Fruit fly (Drosophila melanogaster) whole organism, embryonic: Measurements from ENCODE around the gene Cp18.

Source experiments
- Aef1 ChIP-seq: fragments of 200-800 bp; sonication (Bioruptor generic); IDR thresholded peaks from 3 replicates; pipeline ENCODE4 v1.3.6; 2022; ENCODE audit warnings: missing biosample characterization, missing genetic modification characterization
- Bdp1 ChIP-seq: fragments of 200-800 bp; sonication (Bioruptor generic); optimal IDR thresholded peaks from 3 replicates; lab custom pipeline; 2016; ENCODE audit warnings: missing biosample characterization, missing genetic modification characterization
- Bgb ChIP-seq: fragments of 200-800 bp; sonication (Bioruptor generic); IDR thresholded peaks from 2 replicates; pipeline ENCODE4 v1.3.6; 2022; ENCODE audit warnings: missing biosample characterization, missing genetic modification characterization; ENCODE audit not compliant: partially characterized antibody
- CG10366 ChIP-seq: fragments of 200-800 bp; sonication (Bioruptor generic); IDR thresholded peaks from 2 replicates; pipeline ENCODE4 v1.3.6; 2022; ENCODE audit warnings: missing biosample characterization, missing genetic modification characterization
- CG11456 ChIP-seq: fragments of 200-800 bp; sonication (Bioruptor generic); IDR thresholded peaks from 3 replicates; pipeline ENCODE4 v1.3.6; 2022; ENCODE audit warnings: missing biosample characterization, missing genetic modification characterization
- CG14050 ChIP-seq: fragments of 200-800 bp; sonication (Bioruptor generic); IDR thresholded peaks from 3 replicates; pipeline ENCODE4 v1.3.6; 2022; ENCODE audit warnings: missing biosample characterization, missing genetic modification characterization
- CG14441 ChIP-seq: fragments of 200-800 bp; sonication (Bioruptor generic); IDR thresholded peaks from 2 replicates; pipeline ENCODE4 v1.3.6; 2022; ENCODE audit warnings: missing biosample characterization, missing genetic modification characterization
- CG15514 ChIP-seq: fragments of 200-800 bp; sonication (Bioruptor generic); optimal IDR thresholded peaks from 3 replicates; lab custom pipeline; 2017; ENCODE audit warnings: missing biosample characterization, missing genetic modification characterization, mild to moderate bottlenecking, moderate library complexity, missing genetic modification reagents
- CG1602 ChIP-seq: fragments of 200-800 bp; sonication (Bioruptor generic); optimal IDR thresholded peaks from 3 replicates; lab custom pipeline; 2016; ENCODE audit warnings: missing biosample characterization, missing genetic modification characterization
- CG16815 ChIP-seq: fragments of 200-800 bp; sonication (Bioruptor generic); optimal IDR thresholded peaks from 3 replicates; lab custom pipeline; 2017; ENCODE audit warnings: missing biosample characterization, mild to moderate bottlenecking, missing genetic modification characterization
- CG17328 ChIP-seq: fragments of 200-800 bp; sonication (Bioruptor generic); IDR thresholded peaks from 2 replicates; pipeline ENCODE4 v1.3.6; 2022; ENCODE audit warnings: missing biosample characterization, missing genetic modification characterization
- CG2129 ChIP-seq: fragments of 200-800 bp; sonication (Bioruptor generic); IDR thresholded peaks from 2 replicates; pipeline ENCODE4 v1.3.6; 2022; ENCODE audit warnings: missing biosample characterization, missing genetic modification characterization; ENCODE audit not compliant: partially characterized antibody
- CG2712 ChIP-seq: fragments of 200-800 bp; optimal IDR thresholded peaks from 3 replicates; lab custom pipeline; 2019; ENCODE audit warnings: missing biosample characterization, mild to moderate bottlenecking, missing genetic modification characterization, moderate library complexity
- CG31365 ChIP-seq: fragments of 200-800 bp; sonication (Bioruptor generic); optimal IDR thresholded peaks from 2 replicates; lab custom pipeline; 2018; ENCODE audit warnings: missing biosample characterization, mild to moderate bottlenecking, missing genetic modification characterization
- CG31441 ChIP-seq: fragments of 200-800 bp; sonication (Bioruptor generic); IDR thresholded peaks from 2 replicates; pipeline ENCODE4 v1.3.6; 2022; ENCODE audit warnings: missing biosample characterization, missing genetic modification characterization
- CG3281 ChIP-seq: fragments of 200-800 bp; sonication (Bioruptor generic); optimal IDR thresholded peaks from 3 replicates; lab custom pipeline; 2017; ENCODE audit warnings: missing biosample characterization, mild to moderate bottlenecking, missing genetic modification characterization
- CG5180 ChIP-seq: fragments of 200-800 bp; sonication (Bioruptor generic); optimal IDR thresholded peaks from 3 replicates; lab custom pipeline; 2017; ENCODE audit warnings: missing biosample characterization, missing genetic modification characterization, mild to moderate bottlenecking, moderate library complexity, missing genetic modification reagents
- CG7928 ChIP-seq: fragments of 200-800 bp; sonication (Bioruptor generic); optimal IDR thresholded peaks from 2 replicates; lab custom pipeline; 2017; ENCODE audit warnings: missing biosample characterization, mild to moderate bottlenecking, missing genetic modification characterization
- CG7963 ChIP-seq: fragments of 200-800 bp; sonication (Bioruptor generic); IDR thresholded peaks from 3 replicates; pipeline ENCODE4 v1.3.6; 2022; ENCODE audit warnings: missing biosample characterization, missing genetic modification characterization; ENCODE audit not compliant: partially characterized antibody
- D ChIP-seq, 2 experiments: fragments of 200-800 bp in 1 of 2; fragments of >200 bp in 1 of 2; sonication (Bioruptor generic) in 1 of 2; optimal IDR thresholded peaks; 2 replicates in 1 of 2; 3 replicates in 1 of 2; lab custom pipeline; 2017; ENCODE audit warnings: mild to moderate bottlenecking in 1 of 2, missing biosample characterization in 1 of 2, missing genetic modification characterization in 1 of 2, missing genetic modification reagents in 1 of 2
- Dll ChIP-seq: fragments of 200-800 bp; sonication (Bioruptor generic); IDR thresholded peaks from 4 replicates; pipeline ENCODE4 v1.3.6; 2022; ENCODE audit warnings: missing biosample characterization, missing genetic modification characterization; ENCODE audit not compliant: partially characterized antibody
- E2f1 ChIP-seq: fragments of 200-800 bp; sonication (Bioruptor generic); IDR thresholded peaks from 2 replicates; pipeline ENCODE4 v1.3.6; 2022; ENCODE audit warnings: missing biosample characterization, missing genetic modification characterization
- E2f2 ChIP-seq: fragments of 200-800 bp; sonication (Bioruptor generic); IDR thresholded peaks from 2 replicates; pipeline ENCODE4 v1.3.6; 2022; ENCODE audit warnings: missing biosample characterization, missing genetic modification characterization
- Ets65A ChIP-seq: fragments of 200-800 bp; sonication (Bioruptor generic); peaks from one replicate; lab custom pipeline; 2016; ENCODE audit warnings: missing biosample characterization, missing genetic modification characterization
- H15 ChIP-seq: fragments of 200-800 bp; sonication (Bioruptor generic); IDR thresholded peaks from 3 replicates; pipeline ENCODE4 v1.3.6; 2022; ENCODE audit warnings: missing biosample characterization, missing genetic modification characterization
- Kr ChIP-seq: fragments of 200-800 bp; sonication (Bioruptor generic); optimal IDR thresholded peaks from 2 replicates; lab custom pipeline; 2017; ENCODE audit warnings: missing biosample characterization, mild to moderate bottlenecking, missing genetic modification characterization
- Lhr ChIP-seq: fragments of 200-800 bp; sonication (Bioruptor generic); optimal IDR thresholded peaks from 3 replicates; lab custom pipeline; 2017; ENCODE audit warnings: mild to moderate bottlenecking, missing biosample characterization, missing genetic modification reagents, missing genetic modification characterization
- Opbp ChIP-seq: fragments of 200-800 bp; sonication (Bioruptor generic); IDR thresholded peaks from 3 replicates; pipeline ENCODE4 v1.3.6; 2022; ENCODE audit warnings: missing biosample characterization, missing genetic modification characterization; ENCODE audit not compliant: partially characterized antibody
- Sox100B ChIP-seq: fragments of 200-800 bp; sonication (Bioruptor generic); optimal IDR thresholded peaks from 3 replicates; lab custom pipeline; 2018; ENCODE audit warnings: missing biosample characterization, mild to moderate bottlenecking, missing genetic modification characterization
- dysf ChIP-seq: fragments of 200-800 bp; sonication (Bioruptor generic); IDR thresholded peaks from 3 replicates; pipeline ENCODE4 v1.3.6; 2022; ENCODE audit warnings: missing biosample characterization, missing genetic modification characterization
- gem ChIP-seq: fragments of 200-800 bp; sonication (Bioruptor generic); optimal IDR thresholded peaks from 2 replicates; lab custom pipeline; 2019; ENCODE audit warnings: missing biosample characterization, mild to moderate bottlenecking, missing genetic modification characterization, moderate library complexity
- grau ChIP-seq: fragments of 200-800 bp; optimal IDR thresholded peaks from 3 replicates; lab custom pipeline; 2019; ENCODE audit warnings: missing biosample characterization, mild to moderate bottlenecking, missing genetic modification characterization, moderate library complexity
- inv ChIP-seq: fragments of 200-800 bp; sonication (Bioruptor generic); IDR thresholded peaks from 2 replicates; pipeline ENCODE4 v1.3.6; 2022; ENCODE audit warnings: missing biosample characterization, missing genetic modification characterization; ENCODE audit not compliant: partially characterized antibody
- jumu ChIP-seq: fragments of 200-800 bp; sonication (Bioruptor generic); optimal IDR thresholded peaks from 3 replicates; lab custom pipeline; 2016; ENCODE audit warnings: missing biosample characterization, missing genetic modification characterization
- kah ChIP-seq: fragments of 200-800 bp; sonication (Bioruptor generic); optimal IDR thresholded peaks from 2 replicates; lab custom pipeline; 2018; ENCODE audit warnings: missing biosample characterization, mild to moderate bottlenecking, missing genetic modification characterization
- lbe ChIP-seq: fragments of 200-800 bp; sonication (Bioruptor generic); optimal IDR thresholded peaks from 2 replicates; lab custom pipeline; 2016; ENCODE audit warnings: missing biosample characterization, mild to moderate bottlenecking, missing genetic modification characterization
- lola ChIP-seq, 3 experiments: fragments of >200 bp in 2 of 3; fragments of 200-800 bp in 1 of 3; sonication (Bioruptor generic) in 1 of 3; optimal IDR thresholded peaks; 2 replicates each; lab custom pipeline; 2017 to 2019; ENCODE audit warnings: missing biosample characterization in 3 of 3, missing genetic modification characterization in 3 of 3, mild to moderate bottlenecking in 1 of 3, moderate library complexity in 1 of 3
- odd ChIP-seq: fragments of 200-800 bp; sonication (Bioruptor generic); optimal IDR thresholded peaks from 2 replicates; lab custom pipeline; 2017; ENCODE audit warnings: missing biosample characterization, mild to moderate bottlenecking, missing genetic modification characterization
- pfk ChIP-seq: fragments of 200-800 bp; sonication (Bioruptor generic); optimal IDR thresholded peaks from 2 replicates; lab custom pipeline; 2018; ENCODE audit warnings: missing biosample characterization, mild to moderate bottlenecking, missing genetic modification characterization, moderate library complexity
- pum ChIP-seq: fragments of 200-800 bp; sonication (Bioruptor generic); optimal IDR thresholded peaks from 2 replicates; lab custom pipeline; 2016; ENCODE audit warnings: missing biosample characterization, missing genetic modification characterization
- ro ChIP-seq: fragments of 200-800 bp; sonication (Bioruptor generic); IDR thresholded peaks from 2 replicates; pipeline ENCODE4 v1.3.6; 2022; ENCODE audit warnings: missing biosample characterization, missing genetic modification characterization
- slbo ChIP-seq: fragments of 200-800 bp; sonication (Bioruptor generic); IDR thresholded peaks from 2 replicates; pipeline ENCODE4 v1.3.6; 2022; ENCODE audit warnings: missing biosample characterization, missing genetic modification characterization
- sna ChIP-seq: fragments of 200-800 bp; sonication (Bioruptor generic); IDR thresholded peaks from 2 replicates; pipeline ENCODE4 v1.3.6; 2022; ENCODE audit warnings: missing biosample characterization, missing genetic modification characterization; ENCODE audit not compliant: partially characterized antibody
- tio ChIP-seq: fragments of 200-800 bp; sonication (Bioruptor generic); optimal IDR thresholded peaks from 2 replicates; lab custom pipeline; 2017; ENCODE audit warnings: missing biosample characterization, missing genetic modification characterization, inconsistent platforms
- unpg ChIP-seq: fragments of 200-800 bp; sonication (Bioruptor generic); optimal IDR thresholded peaks from 3 replicates; lab custom pipeline; 2018; ENCODE audit warnings: missing biosample characterization, mild to moderate bottlenecking, missing genetic modification characterization, moderate library complexity
- zf30C ChIP-seq: fragments of 200-800 bp; sonication (Bioruptor generic); optimal IDR thresholded peaks from 3 replicates; lab custom pipeline; 2018; ENCODE audit warnings: missing biosample characterization, mild to moderate bottlenecking, missing genetic modification characterization

Gene Cp18

DNA sequence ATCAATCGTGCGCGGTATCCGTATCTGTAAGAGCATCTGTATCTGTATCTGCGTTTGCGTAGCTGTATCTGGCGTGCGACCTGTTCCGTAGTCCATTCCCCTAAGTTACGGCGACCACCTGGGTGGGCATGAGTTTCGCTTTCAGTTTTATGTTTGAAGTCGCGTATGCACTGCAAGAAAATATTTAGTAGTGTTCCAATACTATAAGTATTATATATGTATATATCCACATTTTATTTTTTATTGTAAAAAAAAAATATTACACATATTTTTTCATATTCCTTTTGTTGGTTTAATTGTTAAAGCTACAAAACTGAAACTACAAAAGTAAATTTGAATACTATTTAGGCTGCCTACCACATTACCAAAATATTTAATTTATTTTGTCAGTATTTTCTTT lies 13.7 kb upstream of the Cp18 start (continued):
- TF ChIP-seq gem (tag; lab: Kevin White, UChicago) = peak; percentile 66
- peak; percentile 30 for TF ChIP-seq unpg (GFP tag; lab: Kevin White, UChicago)
- peak; percentile 24 for TF ChIP-seq grau
- 0 out of 2 replicates have a peak, but pooled peaks have one; percentile 27 for TF ChIP-seq slbo (GFP tag; lab: Robert Waterston, UW)

DNA sequence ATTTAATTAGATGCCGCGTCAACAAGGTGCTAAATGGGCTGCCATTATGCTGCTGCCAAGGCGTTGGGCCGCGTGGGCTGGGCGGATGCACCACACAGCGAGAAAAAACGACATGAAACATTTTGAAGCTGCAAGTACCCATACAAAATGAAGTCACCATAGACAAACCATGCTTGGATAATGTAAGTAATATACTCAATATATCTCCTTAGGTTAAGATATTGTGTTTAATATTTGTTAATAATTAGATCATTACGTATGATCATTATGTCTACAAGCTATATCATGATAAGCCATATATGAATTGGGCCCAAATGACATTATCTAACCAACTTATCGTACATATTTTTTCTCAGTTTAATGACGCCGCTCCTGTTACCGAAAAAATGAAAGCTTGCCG lies 10.6 kb upstream of the Cp18 start:
- TF ChIP-seq Ets65A (GFP tag; lab: Kevin White, UChicago) = peak; percentile 72
- no peak for TF ChIP-seq jumu (GFP tag; lab: Kevin White, UChicago)
- TF ChIP-seq kah (GFP tag; lab: Kevin White, UChicago) = no peak

DNA sequence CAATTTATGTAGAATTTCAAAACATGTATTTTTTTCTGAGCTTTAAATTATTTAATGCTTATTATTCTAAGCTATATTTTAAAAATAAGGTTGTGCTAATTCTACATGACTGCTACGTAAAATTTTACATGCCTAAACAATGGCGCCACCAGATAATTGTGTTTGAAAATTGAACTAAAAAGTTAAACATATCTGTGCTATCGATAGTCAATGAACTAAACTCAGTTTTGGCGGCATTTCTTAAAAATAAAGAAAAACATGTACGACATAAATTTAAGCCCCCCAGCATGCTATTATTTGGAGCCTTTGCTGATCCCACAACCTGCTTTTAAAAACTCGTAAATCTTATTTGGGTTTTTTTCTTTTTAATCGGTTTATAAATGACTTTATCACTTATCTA lies 8.0 kb upstream of the Cp18 start:
- TF ChIP-seq CG5180 (GFP tag; lab: Kevin White, UChicago) = no peak
- TF ChIP-seq CG3281 (GFP tag; lab: Kevin White, UChicago) = no peak
- no peak for TF ChIP-seq lbe (GFP tag; lab: Kevin White, UChicago)
- TF ChIP-seq Dll (GFP tag; lab: Robert Waterston, UW) = peak; percentile 75
- no peak for TF ChIP-seq lola (GFP tag; optimal IDR thresholded peaks at IDR 0.05; lab: Kevin White, UChicago)
- no peak for TF ChIP-seq CG14441 (GFP tag; lab: Robert Waterston, UW)
- no peak for TF ChIP-seq Kr (GFP tag; lab: Kevin White, UChicago)
- TF ChIP-seq sna (GFP tag; lab: Robert Waterston, UW) = peak; percentile 50; the same call in 1 of the 2 replicates
- TF ChIP-seq ro (GFP tag; lab: Robert Waterston, UW) = no peak
- no peak for TF ChIP-seq odd (GFP tag; lab: Kevin White, UChicago)
- peak; percentile 29 for TF ChIP-seq Lhr (GFP tag; lab: Kevin White, UChicago)
- TF ChIP-seq CG16815 (GFP tag; lab: Kevin White, UChicago) = no peak
- TF ChIP-seq pum (GFP tag; lab: Kevin White, UChicago) = no peak
- no peak for TF ChIP-seq zf30C
- TF ChIP-seq CG1602 (GFP tag; lab: Kevin White, UChicago) = no peak
- TF ChIP-seq Bdp1 (GFP tag; lab: Kevin White, UChicago) = no peak
- no peak for TF ChIP-seq Sox100B (GFP tag; lab: Kevin White, UChicago)
- TF ChIP-seq inv (GFP tag; lab: Robert Waterston, UW) = peak; percentile 63
- TF ChIP-seq E2f2 (GFP tag; lab: Robert Waterston, UW) = peak; percentile 98
- TF ChIP-seq H15 (GFP tag; lab: Robert Waterston, UW) = no peak
- peak; percentile 31; the same call in 1 of the 2 replicates for TF ChIP-seq CG2129
- no peak for TF ChIP-seq CG31365 (tag; lab: Kevin White, UChicago)
- peak; percentile 62 for TF ChIP-seq CG7963
- TF ChIP-seq CG31441 (GFP tag; lab: Robert Waterston, UW) = peak; percentile 28; the same call in 1 of the 2 replicates
- TF ChIP-seq CG11456 (GFP tag; lab: Robert Waterston, UW) = no peak
- peak; percentile 43 for TF ChIP-seq CG2712
- no peak for TF ChIP-seq CG17328 (GFP tag; lab: Robert Waterston, UW)
- TF ChIP-seq dysf (GFP tag; lab: Robert Waterston, UW) = no peak
- peak; percentile 75 for TF ChIP-seq E2f1 (GFP tag; lab: Robert Waterston, UW)
- peak; percentile 29 for TF ChIP-seq gem (tag; lab: Kevin White, UChicago)
- TF ChIP-seq CG15514 (GFP tag; lab: Kevin White, UChicago) = peak; percentile 92
- TF ChIP-seq Opbp (GFP tag; lab: Robert Waterston, UW) = peak; percentile 83
- no peak for TF ChIP-seq tio (GFP tag; lab: Kevin White, UChicago)
- no peak for TF ChIP-seq D (optimal IDR thresholded peaks at IDR 0.05; lab: Kevin White, UChicago)
- TF ChIP-seq D (GFP tag; optimal IDR thresholded peaks at IDR 0.05; lab: Kevin White, UChicago) = no peak
- TF ChIP-seq pfk (GFP tag; lab: Kevin White, UChicago) = no peak
- no peak for TF ChIP-seq jumu (GFP tag; lab: Kevin White, UChicago)
- TF ChIP-seq Bgb (GFP tag; lab: Robert Waterston, UW) = peak; percentile 91
- no peak for TF ChIP-seq CG10366 (GFP tag; lab: Robert Waterston, UW)
- TF ChIP-seq Aef1 (GFP tag; lab: Robert Waterston, UW) = no peak
- no peak for TF ChIP-seq CG14050 (GFP tag; lab: Robert Waterston, UW)
- no peak for TF ChIP-seq CG7928 (GFP tag; lab: Kevin White, UChicago)
